Worm (Caenorhabditis elegans): Measurements from ENCODE around the gene cone-1.

Gene cone-1

DNA sequence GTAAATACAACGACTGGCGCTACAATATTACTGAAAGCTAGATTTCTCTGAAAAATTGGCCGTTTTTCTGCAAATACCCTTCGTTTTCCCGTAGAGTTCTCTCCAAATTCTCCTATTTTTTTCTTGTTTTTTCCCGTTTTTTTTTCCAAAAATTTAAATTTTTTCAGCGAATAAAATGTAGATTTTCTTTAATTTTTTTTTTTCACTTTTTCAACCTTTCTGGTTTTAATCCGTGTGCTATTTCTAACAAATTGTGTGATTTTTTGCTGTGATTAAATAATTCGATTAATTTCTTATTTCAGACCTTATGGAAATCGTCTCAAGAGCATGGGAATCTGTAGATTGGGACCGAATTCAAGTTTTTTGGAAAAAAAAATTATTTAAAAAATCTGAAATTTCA lies at the start of gene cone-1:
TSS of gene cone-1 (plus strand) at position 301 of the 400 bp plus-strand sequence.
- TF ChIP-seq pat-9 (tag; optimal IDR thresholded peaks at IDR 0.05) (no peak), gmeb-2 (tag; optimal IDR thresholded peaks at IDR 0.05) (no peak), dve-1 (tag; optimal IDR thresholded peaks at IDR 0.05) (no peak), fkh-10 (GFP tag; optimal IDR thresholded peaks at IDR 0.05) (no peak), C38D4.7 (GFP tag; optimal IDR thresholded peaks at IDR 0.05) (no peak), ceh-45 (GFP tag; IDR thresholded peaks at IDR 0.05) (no peak), ceh-18 (tag; optimal IDR thresholded peaks at IDR 0.05) (no peak), zip-5 (tag; optimal IDR thresholded peaks at IDR 0.05) (no peak), pros-1 (tag; optimal IDR thresholded peaks at IDR 0.05) (no peak), sdc-2 (tag; optimal IDR thresholded peaks at IDR 0.05) (no peak), ceh-24 (tag; optimal IDR thresholded peaks at IDR 0.05) (no peak), lin-11 (tag; optimal IDR thresholded peaks at IDR 0.05) (no peak), ceh-22 (tag; optimal IDR thresholded peaks at IDR 0.05) (no peak), ahr-1 (tag; optimal IDR thresholded peaks at IDR 0.05) (no peak), ttx-3 (tag; optimal IDR thresholded peaks at IDR 0.05) (no peak), ceh-30 (tag; optimal IDR thresholded peaks at IDR 0.05) (no peak), pha-4 (tag; optimal IDR thresholded peaks at IDR 0.05) (no peak), pqm-1 (tag; optimal IDR thresholded peaks at IDR 0.05) (no peak), nfya-1 (tag; optimal IDR thresholded peaks at IDR 0.05) (no peak)

DNA sequence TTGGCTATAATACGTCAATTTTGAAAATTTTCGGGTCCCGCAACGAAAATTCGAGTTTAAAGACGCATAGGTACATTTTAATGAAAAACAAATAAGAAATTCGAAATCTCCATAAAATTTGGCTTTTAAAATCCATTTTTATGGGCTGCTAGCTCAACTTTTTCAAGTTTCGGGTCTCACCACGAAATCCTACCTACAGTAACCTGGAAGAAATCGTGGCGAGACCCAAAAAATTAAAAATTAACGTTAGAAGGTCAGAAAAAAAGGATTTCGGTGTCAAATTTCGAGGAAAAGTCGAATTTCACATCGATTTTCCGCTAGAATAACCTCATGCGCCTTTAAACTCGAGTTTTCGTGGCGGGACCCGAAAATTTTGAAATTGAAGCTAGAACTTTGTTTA lies 48.2 kb upstream of the cone-1 start:
- TF ChIP-seq ceh-18 (tag; optimal IDR thresholded peaks at IDR 0.05) (no peak), sox-2 (GFP tag; IDR thresholded peaks at IDR 0.05) (no peak), ceh-24 (tag; optimal IDR thresholded peaks at IDR 0.05) (no peak), pha-2 (tag; optimal IDR thresholded peaks at IDR 0.05) (no peak), hlh-8 (tag; optimal IDR thresholded peaks at IDR 0.05) (no peak), pqm-1 (tag; optimal IDR thresholded peaks at IDR 0.05) (no peak), che-1 (tag; optimal IDR thresholded peaks at IDR 0.05) (no peak), hlh-30 (tag; optimal IDR thresholded peaks at IDR 0.05; ENCODE audit: insufficient read depth) (no peak), hlh-13 (GFP tag; optimal IDR thresholded peaks at IDR 0.05) (no peak), unc-86 (tag; optimal IDR thresholded peaks at IDR 0.05) (no peak), dve-1 (tag; optimal IDR thresholded peaks at IDR 0.05) (no peak), eyg-1 (tag; optimal IDR thresholded peaks at IDR 0.05) (no peak), pros-1 (tag; optimal IDR thresholded peaks at IDR 0.05) (no peak), pha-4 (tag; optimal IDR thresholded peaks at IDR 0.05) (no peak), pax-1 (tag; optimal IDR thresholded peaks at IDR 0.05) (no peak), T23F11.4 (GFP tag; optimal IDR thresholded peaks at IDR 0.05) (no peak)

- TF ChIP-seq elt-4 (tag; optimal IDR thresholded peaks at IDR 0.05) (no peak), fkh-10 (GFP tag; optimal IDR thresholded peaks at IDR 0.05) (no peak), ceh-45 (GFP tag; IDR thresholded peaks at IDR 0.05) (no peak), pqm-1 (tag; optimal IDR thresholded peaks at IDR 0.05) (no peak), pha-2 (tag; optimal IDR thresholded peaks at IDR 0.05) (no peak), ceh-6 (GFP tag; optimal IDR thresholded peaks at IDR 0.05) (no peak), ceh-18 (tag; optimal IDR thresholded peaks at IDR 0.05) (no peak), ref-2 (tag; optimal IDR thresholded peaks at IDR 0.05) (no peak), dmd-4 (tag; optimal IDR thresholded peaks at IDR 0.05; ENCODE audit: borderline replicate concordance) (no peak), npax-4 (tag; optimal IDR thresholded peaks at IDR 0.05) (no peak), eyg-1 (tag; optimal IDR thresholded peaks at IDR 0.05) (no peak), sox-2 (GFP tag; IDR thresholded peaks at IDR 0.05) (no peak)
Observed at ce11 chrIII:2482754-2483153, 47.7 kb upstream of the cone-1 start.

ce11 chrIII:2487046-2487760 lies 43.2 kb upstream of the cone-1 start, which contains the start of gene Y54F10AL.1:
TSS of gene Y54F10AL.1 (plus strand) at chrIII:2487710.
- TF ChIP-seq ceh-24 (tag; optimal IDR thresholded peaks at IDR 0.05): no peak
- TF ChIP-seq sox-2 (GFP tag; IDR thresholded peaks at IDR 0.05): no peak
- TF ChIP-seq unc-42 (tag; optimal IDR thresholded peaks at IDR 0.05): peak; percentile 77
- TF ChIP-seq nfya-1 (tag; optimal IDR thresholded peaks at IDR 0.05): no peak
- no peak for TF ChIP-seq tbx-2 (tag; optimal IDR thresholded peaks at IDR 0.05)
- TF ChIP-seq unc-86 (tag; optimal IDR thresholded peaks at IDR 0.05): no peak
- no peak for TF ChIP-seq ceh-31 (tag; optimal IDR thresholded peaks at IDR 0.05)

All from whole organism, late embryonic.